Fruit fly (Drosophila melanogaster) whole organism, prepupa: Measurements from ENCODE around the gene Ltn1.

Experiments used
- Blimp-1 ChIP-seq: fragments of 200-800 bp; sonication (Bioruptor generic); optimal IDR thresholded peaks from 3 replicates; lab custom pipeline; 2017; ENCODE audit warnings: missing biosample characterization, missing genetic modification characterization, mild to moderate bottlenecking, moderate library complexity, missing genetic modification reagents
- CG11294 ChIP-seq: fragments of 200-800 bp; sonication (Bioruptor generic); IDR thresholded peaks from 2 replicates; pipeline ENCODE4 v1.3.6; 2022; ENCODE audit warnings: missing biosample characterization, missing genetic modification characterization
- CG11902 ChIP-seq: fragments of 200-800 bp; sonication (Bioruptor generic); optimal IDR thresholded peaks from 3 replicates; lab custom pipeline; 2016; ENCODE audit warnings: missing biosample characterization, missing genetic modification characterization
- CG1621 ChIP-seq: fragments of 200-800 bp; sonication (Bioruptor generic); optimal IDR thresholded peaks from 3 replicates; lab custom pipeline; 2018; ENCODE audit warnings: missing biosample characterization, mild to moderate bottlenecking, missing genetic modification characterization
- CG16779 ChIP-seq: fragments of 200-800 bp; sonication (Bioruptor generic); optimal IDR thresholded peaks from 3 replicates; lab custom pipeline; 2017; ENCODE audit warnings: missing biosample characterization, mild to moderate bottlenecking, missing genetic modification characterization
- CG3032 ChIP-seq: fragments of 200-800 bp; optimal IDR thresholded peaks from 2 replicates; lab custom pipeline; 2019; ENCODE audit warnings: missing biosample characterization, mild to moderate bottlenecking, missing genetic modification characterization, moderate library complexity
- CG6163 ChIP-seq: fragments of 200-800 bp; sonication (Bioruptor generic); IDR thresholded peaks from 3 replicates; pipeline ENCODE4 v1.3.6; 2022; ENCODE audit warnings: missing biosample characterization, missing genetic modification characterization
- CG6276 ChIP-seq: fragments of 200-800 bp; sonication (Bioruptor generic); optimal IDR thresholded peaks from 2 replicates; lab custom pipeline; 2017; ENCODE audit warnings: missing biosample characterization, mild to moderate bottlenecking, missing genetic modification characterization
- CG6808 ChIP-seq: fragments of 200-800 bp; sonication (Bioruptor generic); optimal IDR thresholded peaks from 3 replicates; lab custom pipeline; 2017; ENCODE audit warnings: missing biosample characterization, missing genetic modification characterization, mild to moderate bottlenecking, moderate library complexity, missing genetic modification reagents
- CG6854 ChIP-seq: fragments of 200-800 bp; sonication (Bioruptor generic); optimal IDR thresholded peaks from 2 replicates; lab custom pipeline; 2017; ENCODE audit warnings: missing biosample characterization, mild to moderate bottlenecking, missing genetic modification characterization
- CG7368 ChIP-seq: fragments of 200-800 bp; sonication (Bioruptor generic); optimal IDR thresholded peaks from 3 replicates; lab custom pipeline; 2016; ENCODE audit warnings: missing biosample characterization, missing genetic modification characterization
- CG8119 ChIP-seq: fragments of 200-800 bp; sonication (Bioruptor generic); IDR thresholded peaks from 3 replicates; pipeline ENCODE4 v1.3.6; 2022; ENCODE audit warnings: missing biosample characterization, missing genetic modification characterization
- CG8319 ChIP-seq: fragments of 200-800 bp; sonication (Bioruptor generic); optimal IDR thresholded peaks from 3 replicates; lab custom pipeline; 2016; ENCODE audit warnings: missing biosample characterization, missing genetic modification characterization
- CG8632 ChIP-seq: fragments of 200-800 bp; sonication (Bioruptor generic); optimal IDR thresholded peaks from 3 replicates; lab custom pipeline; 2016; ENCODE audit warnings: missing biosample characterization, missing genetic modification characterization
- CG9139 ChIP-seq: fragments of 200-800 bp; sonication (Bioruptor generic); optimal IDR thresholded peaks from 3 replicates; lab custom pipeline; 2017; ENCODE audit warnings: missing biosample characterization, mild to moderate bottlenecking, missing genetic modification characterization
- Eip75B ChIP-seq: fragments of 200-800 bp; sonication (Bioruptor generic); optimal IDR thresholded peaks from 3 replicates; lab custom pipeline; 2016; ENCODE audit warnings: missing biosample characterization, missing genetic modification characterization
- Eip78C ChIP-seq: fragments of 200-800 bp; sonication (Bioruptor generic); peaks from one replicate; lab custom pipeline; 2016; ENCODE audit warnings: missing biosample characterization, missing genetic modification characterization
- Hr38 ChIP-seq: sonication (Bioruptor generic); optimal IDR thresholded peaks from 2 replicates; lab custom pipeline; 2016; ENCODE audit warnings: missing biosample characterization, missing genetic modification characterization
- Hr39 ChIP-seq: fragments of 200-800 bp; sonication (Bioruptor generic); optimal IDR thresholded peaks from 2 replicates; lab custom pipeline; 2016; ENCODE audit warnings: missing biosample characterization, missing genetic modification characterization
- Hr4 ChIP-seq: fragments of 200-800 bp; sonication (Bioruptor generic); optimal IDR thresholded peaks from 3 replicates; lab custom pipeline; 2016; ENCODE audit warnings: missing biosample characterization, missing genetic modification characterization
- Lpt ChIP-seq: fragments of 200-800 bp; sonication (Bioruptor generic); optimal IDR thresholded peaks from 3 replicates; lab custom pipeline; 2016; ENCODE audit warnings: missing biosample characterization, missing genetic modification characterization
- Met ChIP-seq: fragments of 200-800 bp; sonication (Bioruptor generic); optimal IDR thresholded peaks from 3 replicates; lab custom pipeline; 2016; ENCODE audit warnings: missing biosample characterization, missing genetic modification characterization
- Sox102F ChIP-seq: fragments of 200-800 bp; sonication (Bioruptor generic); optimal IDR thresholded peaks from 2 replicates; lab custom pipeline; 2016; ENCODE audit warnings: missing biosample characterization, mild to moderate bottlenecking, missing genetic modification characterization
- achi ChIP-seq: fragments of 200-800 bp; sonication (Bioruptor generic); optimal IDR thresholded peaks from 3 replicates; lab custom pipeline; 2016; ENCODE audit warnings: missing biosample characterization, missing genetic modification characterization
- cyc ChIP-seq: fragments of 200-800 bp; sonication (Bioruptor generic); optimal IDR thresholded peaks from 3 replicates; lab custom pipeline; 2016; ENCODE audit warnings: missing biosample characterization, missing genetic modification characterization
- dac ChIP-seq: fragments of 200-800 bp; sonication (Bioruptor generic); optimal IDR thresholded peaks from 2 replicates; lab custom pipeline; 2017; ENCODE audit warnings: missing biosample characterization, mild to moderate bottlenecking, missing genetic modification characterization
- dsx ChIP-seq: fragments of 200-800 bp; optimal IDR thresholded peaks from 3 replicates; lab custom pipeline; 2019; ENCODE audit warnings: missing biosample characterization, mild to moderate bottlenecking, missing genetic modification characterization, moderate library complexity; ENCODE audit not compliant: poor library complexity, severe bottlenecking
- eg ChIP-seq: fragments of 200-800 bp; sonication (Bioruptor generic); IDR thresholded peaks from 3 replicates; pipeline ENCODE4 v1.3.6; 2022; ENCODE audit warnings: missing biosample characterization, missing genetic modification characterization
- fd59A ChIP-seq: fragments of 200-800 bp; sonication (Bioruptor generic); optimal IDR thresholded peaks from 2 replicates; lab custom pipeline; 2017; ENCODE audit warnings: missing biosample characterization, mild to moderate bottlenecking, missing genetic modification characterization, missing genetic modification reagents
- fd85E ChIP-seq: fragments of 200-800 bp; sonication (Bioruptor generic); optimal IDR thresholded peaks from 3 replicates; lab custom pipeline; 2016; ENCODE audit warnings: missing biosample characterization, missing genetic modification characterization
- lz ChIP-seq: fragments of 200-800 bp; sonication (Bioruptor generic); optimal IDR thresholded peaks from 3 replicates; lab custom pipeline; 2016; ENCODE audit warnings: missing biosample characterization, missing genetic modification characterization
- net ChIP-seq: fragments of 200-800 bp; sonication (Bioruptor generic); optimal IDR thresholded peaks from 3 replicates; lab custom pipeline; 2016; ENCODE audit warnings: missing biosample characterization, missing genetic modification characterization
- pdm3 ChIP-seq: fragments of 200-800 bp; sonication (Bioruptor generic); optimal IDR thresholded peaks from 3 replicates; lab custom pipeline; 2016; ENCODE audit warnings: missing biosample characterization, missing genetic modification characterization
- spab ChIP-seq: fragments of 200-800 bp; sonication (Bioruptor generic); optimal IDR thresholded peaks from 2 replicates; lab custom pipeline; 2017; ENCODE audit warnings: missing biosample characterization, mild to moderate bottlenecking, missing genetic modification characterization, missing genetic modification reagents
- ss ChIP-seq, 2 experiments: fragments of 200-800 bp; sonication (Bioruptor generic); optimal IDR thresholded peaks; 2 replicates in 1 of 2; 3 replicates in 1 of 2; lab custom pipeline; 2017 to 2018; ENCODE audit warnings: mild to moderate bottlenecking in 2 of 2, missing biosample characterization in 2 of 2, missing genetic modification characterization in 2 of 2, moderate library complexity in 1 of 2
- topi ChIP-seq: fragments of 200-800 bp; sonication (Bioruptor generic); optimal IDR thresholded peaks from 3 replicates; lab custom pipeline; 2016; ENCODE audit warnings: missing biosample characterization, missing genetic modification characterization
- vri ChIP-seq: fragments of 200-800 bp; sonication (Bioruptor generic); optimal IDR thresholded peaks from 3 replicates; lab custom pipeline; 2016; ENCODE audit warnings: missing biosample characterization, mild to moderate bottlenecking, missing genetic modification characterization

Ltn1 gene

DNA sequence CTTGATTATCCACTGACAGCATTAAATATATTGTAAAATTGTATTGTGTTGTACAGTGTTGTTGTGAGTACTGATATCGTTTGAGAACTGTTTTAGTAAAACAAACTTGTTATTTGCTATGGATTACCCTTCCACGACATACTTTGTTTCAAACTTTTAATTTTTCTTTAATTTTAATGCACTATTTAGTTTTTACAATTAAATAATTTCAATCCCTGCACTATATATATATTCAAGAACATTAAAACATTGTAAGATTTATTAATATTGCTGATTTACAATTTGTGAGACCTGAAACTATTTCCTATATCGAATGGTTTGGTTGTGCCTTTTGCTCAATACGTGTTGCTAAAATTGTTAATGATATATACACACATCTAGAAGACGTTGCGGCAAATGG lies 8.0 kb downstream of the Ltn1 start, which contains the start of the genes CG46434 and Dred:
Gene CG46434, minus strand, starts transcription at position 101 of the 400 bp plus-strand sequence.
Gene Dred, minus strand, starts transcription at position 101 of the 400 bp plus-strand sequence.
- TF ChIP-seq Sox102F (GFP tag; lab: Kevin White, UChicago) (no peak), eg (GFP tag; lab: Robert Waterston, UW) (no peak), achi (GFP tag; lab: Kevin White, UChicago) (no peak), CG8119 (GFP tag; lab: Robert Waterston, UW) (no peak), Hr39 (GFP tag; lab: Kevin White, UChicago) (no peak), CG11294 (no peak), dac (no peak), pdm3 (GFP tag; lab: Kevin White, UChicago) (no peak), cyc (GFP tag; lab: Kevin White, UChicago) (no peak), vri (GFP tag; lab: Kevin White, UChicago) (no peak), CG1621 (tag; lab: Kevin White, UChicago) (no peak), Met (GFP tag; lab: Kevin White, UChicago) (no peak), CG6854 (no peak), CG8319 (GFP tag; lab: Kevin White, UChicago) (no peak), Eip78C (no peak), CG6276 (no peak)

DNA sequence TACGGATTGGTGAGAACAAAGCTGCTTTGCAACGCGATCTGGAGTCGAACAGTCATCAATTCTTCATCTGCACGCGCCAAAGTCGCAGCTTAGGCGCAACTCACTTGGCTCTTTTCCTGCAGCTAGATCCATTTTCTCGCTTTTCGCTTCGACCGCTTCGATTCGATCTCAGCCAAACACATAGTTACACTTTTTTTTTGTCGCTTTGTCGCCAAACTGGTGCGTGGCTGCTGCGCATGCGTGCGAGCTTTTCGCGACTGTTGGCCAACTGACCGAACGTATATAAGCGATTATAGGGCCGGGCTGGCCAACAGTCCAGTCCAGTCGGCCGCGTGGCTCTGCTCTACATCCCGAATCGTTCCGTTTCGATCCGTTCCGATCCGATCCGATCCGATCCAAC lies 19.6 kb downstream of the Ltn1 start, which contains the start of gene Cpr76Bd:
Gene Cpr76Bd, plus strand, starts transcription at position 301 of the 400 bp plus-strand sequence.
- TF ChIP-seq Hr39 (GFP tag; lab: Kevin White, UChicago) (no peak), CG9139 (GFP tag; lab: Kevin White, UChicago) (no peak), spab (GFP tag; lab: Kevin White, UChicago) (no peak), ss (GFP tag; optimal IDR thresholded peaks at IDR 0.05; lab: Kevin White, UChicago) (no peak), CG16779 (tag; lab: Kevin White, UChicago) (no peak), CG7368 (GFP tag; lab: Kevin White, UChicago) (no peak), CG8119 (GFP tag; lab: Robert Waterston, UW) (no peak), CG6808 (no peak), net (no peak), lz (GFP tag; lab: Kevin White, UChicago) (no peak), Lpt (GFP tag; lab: Kevin White, UChicago) (no peak), CG6163 (GFP tag; lab: Robert Waterston, UW) (no peak), dsx (GFP tag; lab: Kevin White, UChicago) (no peak), CG3032 (tag; lab: Kevin White, UChicago) (no peak), vri (GFP tag; lab: Kevin White, UChicago) (no peak)
- TF ChIP-seq, all 60 proteins: peak for 0

DNA sequence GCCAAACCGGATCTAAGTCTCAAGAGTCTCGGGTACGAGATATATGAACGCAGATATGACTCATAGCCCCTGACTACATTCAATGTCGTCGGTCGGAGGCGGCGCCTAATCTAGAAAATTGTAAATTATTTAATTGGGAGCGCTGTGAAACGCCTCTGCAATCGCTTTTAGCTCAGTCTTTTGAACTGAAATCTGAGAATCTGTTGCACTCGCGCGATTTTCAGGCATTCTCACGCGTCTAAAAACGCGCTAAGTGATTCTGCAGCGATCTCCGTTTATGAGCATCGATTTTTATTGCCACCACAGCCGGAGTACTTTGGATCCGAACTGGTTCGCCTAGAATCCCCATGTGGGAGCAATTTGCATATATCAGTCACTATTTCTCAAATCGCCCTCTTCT lies 23.5 kb downstream of the Ltn1 start:
- TF ChIP-seq Met (GFP tag; lab: Kevin White, UChicago) (no peak), CG6163 (GFP tag; lab: Robert Waterston, UW) (no peak), ss (GFP tag; optimal IDR thresholded peaks at IDR 0.05; lab: Kevin White, UChicago) (no peak), CG6808 (no peak), CG1621 (tag; lab: Kevin White, UChicago) (no peak), CG11902 (GFP tag; lab: Kevin White, UChicago) (no peak), CG8632 (GFP tag; lab: Kevin White, UChicago) (no peak), fd85E (GFP tag; lab: Kevin White, UChicago) (no peak), Eip75B (GFP tag; lab: Kevin White, UChicago) (no peak), fd59A (GFP tag; lab: Kevin White, UChicago) (no peak), Blimp-1 (GFP tag; lab: Kevin White, UChicago) (no peak), lz (GFP tag; lab: Kevin White, UChicago) (no peak), Hr38 (GFP tag; lab: Kevin White, UChicago) (no peak), topi (GFP tag; lab: Kevin White, UChicago) (no peak), Hr4 (GFP tag; lab: Kevin White, UChicago) (no peak), net (no peak)
